Fruit fly (Drosophila melanogaster) whole organism, embryonic: ENCODE data around the gene ppl.

ENCODE experiments used
- Ada2b ChIP-seq: fragments of 200-800 bp; sonication (Bioruptor generic); IDR thresholded peaks from 2 replicates; pipeline ENCODE4 v1.3.6; 2022; ENCODE audit warnings: missing biosample characterization, missing genetic modification characterization
- CG10959 ChIP-seq: fragments of 200-800 bp; sonication (Bioruptor generic); IDR thresholded peaks from 2 replicates; pipeline ENCODE4 v1.3.6; 2022; ENCODE audit warnings: missing biosample characterization, missing genetic modification characterization
- CG10979 ChIP-seq: fragments of 200-800 bp; sonication (Bioruptor generic); optimal IDR thresholded peaks from 2 replicates; lab custom pipeline; 2018; ENCODE audit warnings: missing biosample characterization, mild to moderate bottlenecking, missing genetic modification characterization, moderate library complexity
- CG11504 ChIP-seq: fragments of 200-800 bp; sonication (Bioruptor generic); optimal IDR thresholded peaks from 3 replicates; lab custom pipeline; 2019; ENCODE audit warnings: missing biosample characterization, mild to moderate bottlenecking, missing genetic modification characterization, moderate library complexity
- CG12155 ChIP-seq: fragments of 200-800 bp; sonication (Bioruptor generic); optimal IDR thresholded peaks from 3 replicates; lab custom pipeline; 2016; ENCODE audit warnings: missing biosample characterization, missing genetic modification characterization
- CG12299 ChIP-seq: fragments of 200-800 bp; sonication (Bioruptor generic); optimal IDR thresholded peaks from 2 replicates; lab custom pipeline; 2018; ENCODE audit warnings: missing biosample characterization, mild to moderate bottlenecking, missing genetic modification characterization
- CG1233 ChIP-seq: fragments of 200-800 bp; sonication (Bioruptor generic); optimal IDR thresholded peaks from 4 replicates; lab custom pipeline; 2018; ENCODE audit warnings: missing biosample characterization, mild to moderate bottlenecking, missing genetic modification characterization
- CG15011 ChIP-seq: fragments of 200-800 bp; sonication (Bioruptor generic); optimal IDR thresholded peaks from 3 replicates; lab custom pipeline; 2018; ENCODE audit warnings: missing biosample characterization, mild to moderate bottlenecking, missing genetic modification characterization
- CG1602 ChIP-seq: fragments of 200-800 bp; sonication (Bioruptor generic); optimal IDR thresholded peaks from 3 replicates; lab custom pipeline; 2016; ENCODE audit warnings: missing biosample characterization, missing genetic modification characterization
- CG17328 ChIP-seq: fragments of 200-800 bp; sonication (Bioruptor generic); IDR thresholded peaks from 2 replicates; pipeline ENCODE4 v1.3.6; 2022; ENCODE audit warnings: missing biosample characterization, missing genetic modification characterization
- CG17385 ChIP-seq: fragments of 200-800 bp; sonication (Bioruptor generic); optimal IDR thresholded peaks from 3 replicates; lab custom pipeline; 2018; ENCODE audit warnings: missing biosample characterization, mild to moderate bottlenecking, missing genetic modification characterization
- CG18011 ChIP-seq: fragments of 200-800 bp; sonication (Bioruptor generic); optimal IDR thresholded peaks from 2 replicates; lab custom pipeline; 2017; ENCODE audit warnings: missing biosample characterization, missing genetic modification characterization, mild to moderate bottlenecking, moderate library complexity, missing genotype
- CG18619 ChIP-seq: fragments of 200-800 bp; sonication (Bioruptor generic); optimal IDR thresholded peaks from 3 replicates; lab custom pipeline; 2017; ENCODE audit warnings: missing biosample characterization, mild to moderate bottlenecking, missing genetic modification characterization
- CG31388 ChIP-seq: fragments of 200-800 bp; sonication (Bioruptor generic); optimal IDR thresholded peaks from 2 replicates; lab custom pipeline; 2016; ENCODE audit warnings: missing biosample characterization, missing genetic modification characterization
- CG3726 ChIP-seq: fragments of 200-800 bp; sonication (Bioruptor generic); IDR thresholded peaks from 3 replicates; pipeline ENCODE4, ENCODE4 v1.3.6; 2022; ENCODE audit warnings: missing biosample characterization, missing genetic modification characterization
- CG4404 ChIP-seq: fragments of 200-800 bp; sonication (Bioruptor generic); IDR thresholded peaks from 2 replicates; pipeline ENCODE4 v1.3.6; 2022; ENCODE audit warnings: missing biosample characterization, missing genetic modification characterization
- CG6254 ChIP-seq: fragments of 200-800 bp; sonication (Bioruptor generic); optimal IDR thresholded peaks from 3 replicates; lab custom pipeline; 2017; ENCODE audit warnings: mild to moderate bottlenecking, missing biosample characterization, missing genetic modification reagents, missing genetic modification characterization
- CG6813 ChIP-seq: fragments of 200-800 bp; sonication (Bioruptor generic); optimal IDR thresholded peaks from 2 replicates; lab custom pipeline; 2017; ENCODE audit warnings: missing biosample characterization, missing genetic modification characterization, mild to moderate bottlenecking, moderate library complexity, missing genetic modification reagents
- CG9609 ChIP-seq: fragments of 200-800 bp; sonication (Bioruptor generic); optimal IDR thresholded peaks from 3 replicates; lab custom pipeline; 2016; ENCODE audit warnings: missing biosample characterization, missing genetic modification characterization
- ERR ChIP-seq: fragments of 200-800 bp; sonication (Bioruptor generic); optimal IDR thresholded peaks from 2 replicates; lab custom pipeline; 2016; ENCODE audit warnings: missing biosample characterization, missing genetic modification characterization
- Ets65A ChIP-seq: fragments of 200-800 bp; sonication (Bioruptor generic); peaks from one replicate; lab custom pipeline; 2016; ENCODE audit warnings: missing biosample characterization, missing genetic modification characterization
- GATAe ChIP-seq: fragments of 200-800 bp; sonication (Bioruptor generic); conservative IDR thresholded peaks from 2 replicates; pipeline ENCODE4 v1.3.6; 2022; ENCODE audit warnings: missing biosample characterization, missing genetic modification characterization
- HLH54F ChIP-seq: fragments of 200-800 bp; sonication (Bioruptor generic); optimal IDR thresholded peaks from 3 replicates; lab custom pipeline; 2016; ENCODE audit warnings: missing biosample characterization, missing genetic modification characterization
- HmgD ChIP-seq: fragments of 200-800 bp; sonication (Bioruptor generic); optimal IDR thresholded peaks from 3 replicates; lab custom pipeline; 2016; ENCODE audit warnings: missing biosample characterization, missing genetic modification characterization
- Hr39 ChIP-seq: fragments of >200 bp; optimal IDR thresholded peaks from 2 replicates; lab custom pipeline; 2017
- Jarid2 ChIP-seq: fragments of 200-800 bp; sonication (Bioruptor generic); optimal IDR thresholded peaks from 3 replicates; lab custom pipeline; 2017; ENCODE audit warnings: mild to moderate bottlenecking, missing biosample characterization, missing genetic modification reagents, missing genetic modification characterization
- Lim3 ChIP-seq: fragments of 200-800 bp; sonication (Bioruptor generic); IDR thresholded peaks from 2 replicates; pipeline ENCODE4 v1.3.6; 2022; ENCODE audit warnings: missing biosample characterization, missing genetic modification characterization
- Nf-YB ChIP-seq: fragments of 200-800 bp; sonication (Bioruptor generic); optimal IDR thresholded peaks from 3 replicates; lab custom pipeline; 2019; ENCODE audit warnings: missing biosample characterization, mild to moderate bottlenecking, missing genetic modification characterization, moderate library complexity
- Optix ChIP-seq: fragments of 200-800 bp; sonication (Bioruptor generic); IDR thresholded peaks from 3 replicates; pipeline ENCODE4 v1.3.6; 2022; ENCODE audit warnings: missing biosample characterization, missing genetic modification characterization
- Six4 ChIP-seq: fragments of 200-800 bp; sonication (Bioruptor generic); optimal IDR thresholded peaks from 2 replicates; lab custom pipeline; 2016; ENCODE audit warnings: missing biosample characterization, missing genetic modification characterization
- Sox100B ChIP-seq: fragments of 200-800 bp; sonication (Bioruptor generic); optimal IDR thresholded peaks from 3 replicates; lab custom pipeline; 2018; ENCODE audit warnings: missing biosample characterization, mild to moderate bottlenecking, missing genetic modification characterization
- Usf ChIP-seq: fragments of 200-800 bp; sonication (Bioruptor generic); optimal IDR thresholded peaks from 2 replicates; lab custom pipeline; 2017; ENCODE audit warnings: missing genotype, missing biosample characterization, missing genetic modification characterization
- ap ChIP-seq: fragments of 200-800 bp; sonication (Bioruptor generic); IDR thresholded peaks from 2 replicates; pipeline ENCODE4 v1.3.6; 2022; ENCODE audit warnings: missing biosample characterization, missing genetic modification characterization
- br ChIP-seq: fragments of >200 bp; optimal IDR thresholded peaks from 2 replicates; lab custom pipeline; 2017
- crc ChIP-seq: fragments of 200-800 bp; sonication (Bioruptor generic); optimal IDR thresholded peaks from 2 replicates; lab custom pipeline; 2016; ENCODE audit warnings: missing biosample characterization, missing genetic modification characterization
- h ChIP-seq: fragments of >200 bp; optimal IDR thresholded peaks from 2 replicates; lab custom pipeline; 2017
- ham ChIP-seq: fragments of 200-800 bp; sonication (Bioruptor generic); IDR thresholded peaks from 2 replicates; pipeline ENCODE4 v1.3.6; 2022; ENCODE audit warnings: missing biosample characterization, missing genetic modification characterization
- hkb ChIP-seq, 2 experiments: fragments of 200-800 bp in 1 of 2; fragments of >200 bp in 1 of 2; sonication (Bioruptor generic) in 1 of 2; IDR thresholded peaks in 1 of 2; optimal IDR thresholded peaks in 1 of 2; 2 replicates each; pipeline versions ENCODE4 v1.3.6 to Lab custom; 2017 to 2022; ENCODE audit warnings: missing biosample characterization in 1 of 2, missing genetic modification characterization in 1 of 2
- kay ChIP-seq: fragments of 200-800 bp; sonication (Bioruptor generic); optimal IDR thresholded peaks from 2 replicates; lab custom pipeline; 2016; ENCODE audit warnings: missing biosample characterization, missing genetic modification characterization
- nau ChIP-seq: fragments of 200-800 bp; sonication (Bioruptor generic); optimal IDR thresholded peaks from 3 replicates; lab custom pipeline; 2017; ENCODE audit warnings: missing biosample characterization, mild to moderate bottlenecking, missing genetic modification characterization, missing genetic modification reagents
- otp ChIP-seq: fragments of 200-800 bp; sonication (Bioruptor generic); IDR thresholded peaks from 3 replicates; pipeline ENCODE4, ENCODE4 v1.3.6; 2022; ENCODE audit warnings: missing biosample characterization, missing genetic modification characterization
- pnt ChIP-seq: fragments of 200-800 bp; sonication (Bioruptor generic); optimal IDR thresholded peaks from 3 replicates; lab custom pipeline; 2016; ENCODE audit warnings: missing biosample characterization, missing genetic modification characterization
- ranshi ChIP-seq: fragments of 200-800 bp; sonication (Bioruptor generic); IDR thresholded peaks from 2 replicates; pipeline ENCODE4 v1.3.6; 2022; ENCODE audit warnings: missing biosample characterization, missing genetic modification characterization
- sd ChIP-seq: fragments of 200-800 bp; sonication (Bioruptor generic); optimal IDR thresholded peaks from 3 replicates; lab custom pipeline; 2018; ENCODE audit warnings: missing biosample characterization, mild to moderate bottlenecking, missing genetic modification characterization, moderate library complexity
- tap ChIP-seq: fragments of 200-800 bp; optimal IDR thresholded peaks from 3 replicates; lab custom pipeline; 2019; ENCODE audit warnings: missing biosample characterization, mild to moderate bottlenecking, missing genetic modification characterization, moderate library complexity
- tna ChIP-seq: fragments of 200-800 bp; sonication (Bioruptor generic); IDR thresholded peaks from 2 replicates; pipeline ENCODE4 v1.3.6; 2022; ENCODE audit warnings: missing biosample characterization, missing genetic modification characterization; ENCODE audit not compliant: partially characterized antibody
- toy ChIP-seq: fragments of 200-800 bp; sonication (Bioruptor generic); IDR thresholded peaks from 2 replicates; pipeline ENCODE4 v1.3.6; 2022; ENCODE audit warnings: missing biosample characterization, missing genetic modification characterization
- trh ChIP-seq: fragments of 200-800 bp; sonication (Bioruptor generic); optimal IDR thresholded peaks from 2 replicates; lab custom pipeline; 2016; ENCODE audit warnings: missing biosample characterization, missing genetic modification characterization
- usp ChIP-seq: fragments of >200 bp; optimal IDR thresholded peaks from 2 replicates; lab custom pipeline; 2017; ENCODE audit warnings: missing biosample characterization, missing genetic modification characterization
- vfl ChIP-seq: fragments of 200-800 bp; sonication (Bioruptor generic); optimal IDR thresholded peaks from 2 replicates; lab custom pipeline; 2016; ENCODE audit warnings: missing biosample characterization, missing genetic modification characterization
- wor ChIP-seq: fragments of 200-800 bp; sonication (Bioruptor generic); IDR thresholded peaks from 2 replicates; pipeline ENCODE4 v1.3.6; 2022; ENCODE audit warnings: missing biosample characterization, missing genetic modification characterization
- zfh1 ChIP-seq: fragments of 200-800 bp; sonication (Bioruptor generic); IDR thresholded peaks from 3 replicates; pipeline ENCODE4 v1.3.6; 2022; ENCODE audit warnings: missing biosample characterization, missing genetic modification characterization

ppl gene

DNA sequence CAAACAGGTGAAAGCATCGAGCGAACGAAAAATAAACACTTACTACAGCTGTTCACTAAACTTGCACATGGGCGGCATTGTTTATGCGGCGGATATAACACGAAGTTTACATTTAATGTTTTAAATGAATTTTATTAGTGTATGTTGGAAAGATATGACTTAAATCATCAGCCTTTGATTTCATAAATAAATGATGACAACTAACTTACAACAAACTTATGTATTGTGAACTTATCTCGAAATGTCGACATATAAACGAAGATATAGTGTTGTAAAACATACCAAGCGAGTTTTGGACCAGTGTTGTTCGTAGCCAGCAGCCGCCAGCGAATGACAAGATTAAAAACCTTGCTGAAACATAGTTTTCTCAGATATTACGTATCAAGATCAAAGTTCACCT lies 23.1 kb upstream of the ppl start, which contains the start of the genes CG11309 and CG7632 (continued):
- TF ChIP-seq HmgD (peak; percentile 97), CG11504 (peak; percentile 98), pnt (GFP tag; lab: Kevin White, UChicago) (peak; percentile 97), ham (GFP tag; lab: Robert Waterston, UW) (peak; percentile 86), CG1602 (GFP tag; lab: Kevin White, UChicago) (peak; percentile 98), ap (peak; percentile 97), GATAe (GFP tag; lab: Robert Waterston, UW) (peak; percentile 83), CG6813 (GFP tag; lab: Kevin White, UChicago) (peak; percentile 99), CG18619 (GFP tag; lab: Kevin White, UChicago) (peak; percentile 99), CG17385 (GFP tag; lab: Kevin White, UChicago) (peak; percentile 99), zfh1 (peak; percentile 99), CG3726 (GFP tag; lab: Robert Waterston, UW) (peak; percentile 97), kay (GFP tag; lab: Kevin White, UChicago) (peak; percentile 97), CG12155 (GFP tag; lab: Kevin White, UChicago) (peak; percentile 97), wor (GFP tag; lab: Robert Waterston, UW) (peak; percentile 93), CG9609 (peak; percentile 98), Lim3 (GFP tag; lab: Robert Waterston, UW) (peak; percentile 66), CG12299 (peak; percentile 100), vfl (GFP tag; lab: Kevin White, UChicago) (peak; percentile 98), br (lab: Kevin White, UChicago) (no peak), Sox100B (GFP tag; lab: Kevin White, UChicago) (peak; percentile 99), sd (tag; lab: Kevin White, UChicago) (peak; percentile 96), ranshi (GFP tag; lab: Robert Waterston, UW) (peak; percentile 98), Optix (GFP tag; lab: Robert Waterston, UW) (peak; percentile 89), CG15011 (GFP tag; lab: Kevin White, UChicago) (peak; percentile 99), CG18011 (GFP tag; lab: Kevin White, UChicago) (peak; percentile 93), tap (tag; lab: Kevin White, UChicago) (peak; percentile 100), CG31388 (GFP tag; lab: Kevin White, UChicago) (peak; percentile 95), crc (peak; percentile 98), nau (GFP tag; lab: Kevin White, UChicago) (peak; percentile 99), Nf-YB (peak; percentile 93), usp (GFP tag; lab: Kevin White, UChicago) (no peak), toy (GFP tag; lab: Robert Waterston, UW) (peak; percentile 97), Six4 (GFP tag; lab: Kevin White, UChicago) (peak; percentile 99), Jarid2 (GFP tag; lab: Kevin White, UChicago) (peak; percentile 96), CG10959 (GFP tag; lab: Robert Waterston, UW) (peak; percentile 97), CG6254 (GFP tag; lab: Kevin White, UChicago) (peak; percentile 98), HLH54F (GFP tag; lab: Kevin White, UChicago) (peak; percentile 98), CG10979 (tag; lab: Kevin White, UChicago) (peak; percentile 100), Usf (GFP tag; lab: Kevin White, UChicago) (peak; percentile 96), CG1233 (GFP tag; lab: Kevin White, UChicago) (peak; percentile 99), Ets65A (GFP tag; lab: Kevin White, UChicago) (peak; percentile 100), hkb (optimal IDR thresholded peaks at IDR 0.05; lab: Kevin White, UChicago) (peak; percentile 30), hkb (GFP tag; IDR thresholded peaks at IDR 0.05; lab: Robert Waterston, UW) (peak; percentile 100), h (lab: Kevin White, UChicago) (no peak), Hr39 (no peak), CG4404 (GFP tag; lab: Robert Waterston, UW) (peak; percentile 83), trh (peak; percentile 96), Ada2b (GFP tag; lab: Robert Waterston, UW) (peak; percentile 97), CG17328 (GFP tag; lab: Robert Waterston, UW) (peak; percentile 99), tna (GFP tag; lab: Robert Waterston, UW) (0 out of 2 replicates have a peak, but pooled peaks have one; percentile 29), otp (GFP tag; lab: Robert Waterston, UW) (peak; percentile 98), ERR (GFP tag; lab: Kevin White, UChicago) (peak; percentile 98)
